Fruit fly (Drosophila melanogaster) whole organism, embryonic: ENCODE measurements around the gene BORCS6.

Experiments
- Awh ChIP-seq: fragments of 200-800 bp; sonication (Bioruptor generic); IDR thresholded peaks from 2 replicates; pipeline ENCODE4, ENCODE4 v1.3.6; 2022; ENCODE audit warnings: missing biosample characterization, missing genetic modification characterization
- Blimp-1 ChIP-seq: fragments of 200-800 bp; sonication (Bioruptor generic); optimal IDR thresholded peaks from 3 replicates; lab custom pipeline; 2018; ENCODE audit warnings: missing biosample characterization, missing genetic modification characterization, mild to moderate bottlenecking, moderate library complexity, missing genetic modification reagents
- CG10147 ChIP-seq: fragments of 200-800 bp; sonication (Bioruptor generic); optimal IDR thresholded peaks from 2 replicates; lab custom pipeline; 2019; ENCODE audit warnings: missing biosample characterization, mild to moderate bottlenecking, missing genetic modification characterization, moderate library complexity
- CG11560 ChIP-seq: fragments of 200-800 bp; sonication (Bioruptor generic); IDR thresholded peaks from 3 replicates; pipeline ENCODE4 v1.3.6; 2022; ENCODE audit warnings: missing biosample characterization, missing genetic modification characterization
- CG14667 ChIP-seq: fragments of 200-800 bp; sonication (Bioruptor generic); IDR thresholded peaks from 2 replicates; pipeline ENCODE4 v1.3.6; 2022; ENCODE audit warnings: missing biosample characterization, missing genetic modification characterization
- CG14710 ChIP-seq: fragments of 200-800 bp; sonication (Bioruptor generic); optimal IDR thresholded peaks from 3 replicates; lab custom pipeline; 2019; ENCODE audit warnings: missing biosample characterization, mild to moderate bottlenecking, missing genetic modification characterization, moderate library complexity
- CG15011 ChIP-seq: fragments of 200-800 bp; sonication (Bioruptor generic); optimal IDR thresholded peaks from 3 replicates; lab custom pipeline; 2018; ENCODE audit warnings: missing biosample characterization, mild to moderate bottlenecking, missing genetic modification characterization
- CG17568 ChIP-seq: fragments of 200-800 bp; sonication (Bioruptor generic); optimal IDR thresholded peaks from 2 replicates; lab custom pipeline; 2018; ENCODE audit warnings: missing biosample characterization, mild to moderate bottlenecking, missing genetic modification characterization, moderate library complexity
- CG17912 ChIP-seq: fragments of 200-800 bp; sonication (Bioruptor generic); optimal IDR thresholded peaks from 2 replicates; lab custom pipeline; 2018; ENCODE audit warnings: missing biosample characterization, mild to moderate bottlenecking, missing genetic modification characterization
- CG30403 ChIP-seq: fragments of 200-800 bp; sonication (Bioruptor generic); optimal IDR thresholded peaks from 3 replicates; lab custom pipeline; 2016; ENCODE audit warnings: missing biosample characterization, missing genetic modification characterization
- CG3163 ChIP-seq: fragments of 200-800 bp; sonication (Bioruptor generic); optimal IDR thresholded peaks from 3 replicates; lab custom pipeline; 2016; ENCODE audit warnings: missing biosample characterization, missing genetic modification characterization
- CG32772 ChIP-seq: fragments of 200-800 bp; sonication (Bioruptor generic); IDR thresholded peaks from 2 replicates; pipeline ENCODE4 v1.3.6; 2022; ENCODE audit warnings: missing biosample characterization, missing genetic modification characterization
- CG3281 ChIP-seq: fragments of 200-800 bp; sonication (Bioruptor generic); optimal IDR thresholded peaks from 3 replicates; lab custom pipeline; 2017; ENCODE audit warnings: missing biosample characterization, mild to moderate bottlenecking, missing genetic modification characterization
- CG33557 ChIP-seq: fragments of 200-800 bp; sonication (Bioruptor generic); optimal IDR thresholded peaks from 2 replicates; lab custom pipeline; 2019; ENCODE audit warnings: missing biosample characterization, mild to moderate bottlenecking, missing genetic modification characterization, moderate library complexity
- CG4360 ChIP-seq: fragments of 200-800 bp; sonication (Bioruptor generic); IDR thresholded peaks from 2 replicates; pipeline ENCODE4 v1.3.6; 2022; ENCODE audit warnings: missing biosample characterization, missing genetic modification characterization
- CG4424 ChIP-seq: fragments of 200-800 bp; sonication (Bioruptor generic); optimal IDR thresholded peaks from 3 replicates; lab custom pipeline; 2016; ENCODE audit warnings: missing biosample characterization, missing genetic modification characterization
- CG4854 ChIP-seq: fragments of 200-800 bp; sonication (Bioruptor generic); optimal IDR thresholded peaks from 2 replicates; lab custom pipeline; 2016; ENCODE audit warnings: missing biosample characterization, missing genetic modification characterization, inconsistent platforms
- CG5180 ChIP-seq: fragments of 200-800 bp; sonication (Bioruptor generic); optimal IDR thresholded peaks from 3 replicates; lab custom pipeline; 2017; ENCODE audit warnings: missing biosample characterization, missing genetic modification characterization, mild to moderate bottlenecking, moderate library complexity, missing genetic modification reagents
- CG6683 ChIP-seq: fragments of 200-800 bp; sonication (Bioruptor generic); optimal IDR thresholded peaks from 2 replicates; lab custom pipeline; 2017; ENCODE audit warnings: missing biosample characterization, mild to moderate bottlenecking, missing genetic modification characterization, missing genetic modification reagents
- CG7786 ChIP-seq: fragments of 200-800 bp; sonication (Bioruptor generic); optimal IDR thresholded peaks from 2 replicates; lab custom pipeline; 2016; ENCODE audit warnings: missing biosample characterization, missing genetic modification characterization
- CG7963 ChIP-seq: fragments of 200-800 bp; sonication (Bioruptor generic); IDR thresholded peaks from 3 replicates; pipeline ENCODE4 v1.3.6; 2022; ENCODE audit warnings: missing biosample characterization, missing genetic modification characterization; ENCODE audit not compliant: partially characterized antibody
- CG9876 ChIP-seq: fragments of 200-800 bp; sonication (Bioruptor generic); optimal IDR thresholded peaks from 2 replicates; lab custom pipeline; 2016; ENCODE audit warnings: missing biosample characterization, missing genetic modification characterization
- CTCF ChIP-seq: fragments of 200-800 bp; sonication (Bioruptor generic); optimal IDR thresholded peaks from 2 replicates; lab custom pipeline; 2017; ENCODE audit warnings: missing biosample characterization, mild to moderate bottlenecking, missing genetic modification characterization, moderate library complexity
- Camta ChIP-seq: fragments of 200-800 bp; sonication (Bioruptor generic); optimal IDR thresholded peaks from 2 replicates; lab custom pipeline; 2016; ENCODE audit warnings: missing biosample characterization, missing genetic modification characterization
- CoRest ChIP-seq: fragments of 200-800 bp; sonication (Bioruptor generic); optimal IDR thresholded peaks from 3 replicates; lab custom pipeline; 2018; ENCODE audit warnings: missing biosample characterization, mild to moderate bottlenecking, missing genetic modification characterization, moderate library complexity
- Dref ChIP-seq: fragments of 200-800 bp; sonication (Bioruptor generic); IDR thresholded peaks from 2 replicates; pipeline ENCODE4 v1.3.6; 2022; ENCODE audit warnings: missing biosample characterization, missing genetic modification characterization
- HHEX ChIP-seq: fragments of 200-800 bp; sonication (Bioruptor generic); optimal IDR thresholded peaks from 3 replicates; lab custom pipeline; 2017; ENCODE audit warnings: missing biosample characterization, mild to moderate bottlenecking, missing genetic modification characterization, missing genetic modification reagents
- Neu2 ChIP-seq: fragments of 200-800 bp; sonication (Bioruptor generic); optimal IDR thresholded peaks from 3 replicates; lab custom pipeline; 2016; ENCODE audit warnings: missing biosample characterization, missing genetic modification characterization, borderline replicate concordance
- Poxn ChIP-seq: fragments of 200-800 bp; sonication (Bioruptor generic); IDR thresholded peaks from 2 replicates; pipeline ENCODE4 v1.3.6; 2022; ENCODE audit warnings: missing biosample characterization, missing genetic modification characterization
- Six4 ChIP-seq: fragments of 200-800 bp; sonication (Bioruptor generic); optimal IDR thresholded peaks from 2 replicates; lab custom pipeline; 2016; ENCODE audit warnings: missing biosample characterization, missing genetic modification characterization
- Sox102F ChIP-seq: fragments of 200-800 bp; sonication (Bioruptor generic); optimal IDR thresholded peaks from 2 replicates; lab custom pipeline; 2018; ENCODE audit warnings: missing biosample characterization, mild to moderate bottlenecking, missing genetic modification characterization, moderate library complexity
- Sry-δ ChIP-seq: fragments of 200-800 bp; sonication (Bioruptor generic); optimal IDR thresholded peaks from 2 replicates; lab custom pipeline; 2016; ENCODE audit warnings: missing biosample characterization, missing genetic modification characterization
- Ssrp ChIP-seq: fragments of 200-800 bp; sonication (Bioruptor generic); optimal IDR thresholded peaks from 2 replicates; lab custom pipeline; 2018; ENCODE audit warnings: missing biosample characterization, mild to moderate bottlenecking, missing genetic modification characterization, moderate library complexity
- Vsx1 ChIP-seq: fragments of 200-800 bp; sonication (Bioruptor generic); optimal IDR thresholded peaks from 2 replicates; lab custom pipeline; 2017; ENCODE audit warnings: missing biosample characterization, mild to moderate bottlenecking, missing genetic modification characterization, missing genetic modification reagents
- danr ChIP-seq: fragments of 200-800 bp; sonication (Bioruptor generic); IDR thresholded peaks from 2 replicates; pipeline ENCODE4 v1.3.6; 2022; ENCODE audit warnings: missing biosample characterization, missing genetic modification characterization
- dmrt11E ChIP-seq: fragments of 200-800 bp; sonication (Bioruptor generic); optimal IDR thresholded peaks from 3 replicates; lab custom pipeline; 2018; ENCODE audit warnings: missing biosample characterization, mild to moderate bottlenecking, missing genetic modification characterization, moderate library complexity
- dysf ChIP-seq: fragments of 200-800 bp; sonication (Bioruptor generic); IDR thresholded peaks from 3 replicates; pipeline ENCODE4 v1.3.6; 2022; ENCODE audit warnings: missing biosample characterization, missing genetic modification characterization
- en ChIP-seq: fragments of 200-800 bp; sonication (Bioruptor generic); optimal IDR thresholded peaks from 2 replicates; lab custom pipeline; 2016; ENCODE audit warnings: missing biosample characterization, missing genetic modification characterization
- fru ChIP-seq: fragments of >200 bp; optimal IDR thresholded peaks from 2 replicates; lab custom pipeline; 2017
- ftz-f1 ChIP-seq: fragments of 200-800 bp; sonication (Bioruptor generic); optimal IDR thresholded peaks from 2 replicates; lab custom pipeline; 2016; ENCODE audit warnings: missing biosample characterization, missing genetic modification characterization
- ham ChIP-seq: fragments of 200-800 bp; sonication (Bioruptor generic); IDR thresholded peaks from 2 replicates; pipeline ENCODE4 v1.3.6; 2022; ENCODE audit warnings: missing biosample characterization, missing genetic modification characterization
- jigr1 ChIP-seq: fragments of 200-800 bp; sonication (Bioruptor generic); IDR thresholded peaks from 3 replicates; pipeline ENCODE4 v1.3.6; 2022; ENCODE audit warnings: missing biosample characterization, missing genetic modification characterization
- pb ChIP-seq: fragments of 200-800 bp; sonication (Bioruptor generic); optimal IDR thresholded peaks from 3 replicates; lab custom pipeline; 2016; ENCODE audit warnings: missing biosample characterization, missing genetic modification characterization
- row ChIP-seq: fragments of 200-800 bp; sonication (Bioruptor generic); IDR thresholded peaks from 3 replicates; pipeline ENCODE4 v1.3.6; 2022; ENCODE audit warnings: missing biosample characterization, missing genetic modification characterization
- salm ChIP-seq: fragments of 200-800 bp; sonication (Bioruptor generic); optimal IDR thresholded peaks from 2 replicates; lab custom pipeline; 2018; ENCODE audit warnings: missing biosample characterization, mild to moderate bottlenecking, missing genetic modification characterization
- sc ChIP-seq, 3 experiments: fragments of >200 bp in 2 of 3; fragments of 200-800 bp in 1 of 3; sonication (Bioruptor generic) in 1 of 3; optimal IDR thresholded peaks; 2 replicates in 2 of 3; 3 replicates in 1 of 3; lab custom pipeline; 2017; ENCODE audit warnings: mild to moderate bottlenecking in 1 of 3, missing biosample characterization in 1 of 3, missing genetic modification characterization in 1 of 3, missing genetic modification reagents in 1 of 3
- stwl ChIP-seq: fragments of 200-800 bp; sonication (Bioruptor generic); optimal IDR thresholded peaks from 3 replicates; lab custom pipeline; 2018; ENCODE audit warnings: missing biosample characterization, mild to moderate bottlenecking, missing genetic modification characterization, moderate library complexity
- ttk ChIP-seq: fragments of 200-800 bp; sonication (Bioruptor generic); IDR thresholded peaks from 2 replicates; pipeline ENCODE4 v2.1.2; 2022; ENCODE audit warnings: missing biosample characterization, missing genetic modification characterization
- tup ChIP-seq: fragments of 200-800 bp; sonication (Bioruptor generic); optimal IDR thresholded peaks from 2 replicates; lab custom pipeline; 2016; ENCODE audit warnings: missing biosample characterization, mild to moderate bottlenecking, missing genetic modification characterization, moderate library complexity
- twi ChIP-seq: fragments of 200-800 bp; optimal IDR thresholded peaks from 2 replicates; lab custom pipeline; 2019; ENCODE audit warnings: missing biosample characterization, mild to moderate bottlenecking, missing genetic modification characterization, moderate library complexity

Gene BORCS6

dm6 chr3L:505782-506408 lies 34.8 kb upstream of the BORCS6 start (continued):
- peak; percentile 48; the same call in 1 of the 2 replicates for TF ChIP-seq Awh (GFP tag; lab: Robert Waterston, UW)
- TF ChIP-seq ham = no peak
- TF ChIP-seq danr (GFP tag; lab: Robert Waterston, UW) = peak; percentile 45; the same call in 1 of the 2 replicates
- TF ChIP-seq CG14710 (tag; lab: Kevin White, UChicago) = peak; percentile 54
- TF ChIP-seq Vsx1 (GFP tag; lab: Kevin White, UChicago) = no peak
- peak; percentile 78 for TF ChIP-seq dysf
- TF ChIP-seq CG4424 (GFP tag; lab: Kevin White, UChicago) = peak; percentile 62
- peak; percentile 86 for TF ChIP-seq CG17912 (GFP tag; lab: Kevin White, UChicago)
- TF ChIP-seq pb = peak; percentile 77
- TF ChIP-seq CTCF (GFP tag; lab: Kevin White, UChicago) = peak; percentile 99
- TF ChIP-seq CoRest = peak; percentile 65
- no peak for TF ChIP-seq CG6683 (GFP tag; lab: Kevin White, UChicago)
- TF ChIP-seq CG11560 (tag; lab: Robert Waterston, UW) = peak; percentile 72; the same call in 2 of the 3 replicates
- TF ChIP-seq CG7786 (GFP tag; lab: Kevin White, UChicago) = peak; percentile 69
- peak; percentile 72 for TF ChIP-seq ttk
- TF ChIP-seq CG4854 (GFP tag; lab: Kevin White, UChicago) = peak; percentile 91
- no peak for TF ChIP-seq salm (tag; lab: Kevin White, UChicago)
- TF ChIP-seq tup (GFP tag; lab: Kevin White, UChicago) = no peak
- TF ChIP-seq jigr1 (GFP tag; lab: Robert Waterston, UW) = no peak
- TF ChIP-seq CG30403 (GFP tag; lab: Kevin White, UChicago) = peak; percentile 84
- TF ChIP-seq Poxn = no peak
- no peak for TF ChIP-seq CG5180 (GFP tag; lab: Kevin White, UChicago)
- TF ChIP-seq Blimp-1 (GFP tag; lab: Kevin White, UChicago) = peak; percentile 25
- no peak for TF ChIP-seq fru
- peak; percentile 76 for TF ChIP-seq Sox102F (GFP tag; lab: Kevin White, UChicago)
- no peak for TF ChIP-seq CG15011 (GFP tag; lab: Kevin White, UChicago)
- no peak for TF ChIP-seq CG10147 (GFP tag; lab: Kevin White, UChicago)
- no peak for TF ChIP-seq CG17568 (GFP tag; lab: Kevin White, UChicago)
- TF ChIP-seq Dref (GFP tag; lab: Robert Waterston, UW) = no peak
- TF ChIP-seq en (GFP tag; lab: Kevin White, UChicago) = peak; percentile 60
- no peak for TF ChIP-seq Neu2 (GFP tag; lab: Kevin White, UChicago)
- TF ChIP-seq Ssrp (tag; lab: Kevin White, UChicago) = peak; percentile 56
- TF ChIP-seq Sry-δ (GFP tag; lab: Kevin White, UChicago) = peak; percentile 51
- peak; percentile 22 for TF ChIP-seq twi (tag; lab: Kevin White, UChicago)
- TF ChIP-seq CG14667 = peak; percentile 63
- no peak for TF ChIP-seq CG33557 (GFP tag; lab: Kevin White, UChicago)
- TF ChIP-seq CG3163 (GFP tag; lab: Kevin White, UChicago) = peak; percentile 71
- peak; percentile 11 for TF ChIP-seq HHEX (GFP tag; lab: Kevin White, UChicago)
- TF ChIP-seq CG9876 = peak; percentile 92
- TF ChIP-seq Camta (GFP tag; lab: Kevin White, UChicago) = peak; percentile 63
- TF ChIP-seq Six4 (GFP tag; lab: Kevin White, UChicago) = peak; percentile 55
- peak; percentile 80 for TF ChIP-seq CG32772
- no peak for TF ChIP-seq sc (optimal IDR thresholded peaks at IDR 0.05; lab: Kevin White, UChicago)
- peak; percentile 17 for TF ChIP-seq sc (GFP tag; optimal IDR thresholded peaks at IDR 0.05; lab: Kevin White, UChicago)
- peak; percentile 60 for TF ChIP-seq stwl
- no peak for TF ChIP-seq CG4360 (GFP tag; lab: Robert Waterston, UW)
- peak; percentile 26 for TF ChIP-seq CG3281 (GFP tag; lab: Kevin White, UChicago)
- TF ChIP-seq dmrt11E (tag; lab: Kevin White, UChicago) = peak; percentile 63
- TF ChIP-seq row (GFP tag; lab: Robert Waterston, UW) = peak; percentile 36; the same call in 1 of the 3 replicates
- TF ChIP-seq CG7963 = no peak
- peak; percentile 57 for TF ChIP-seq ftz-f1 (GFP tag; lab: Kevin White, UChicago)
